Worm (Caenorhabditis elegans) whole organism, L4 larva: ENCODE measurements around the gene F22E5.12.
"Not testable (repeated sequence)": the region's sequence is repeated elsewhere in the genome, so short reads cannot be mapped to it uniquely, and the experiment has no call there.

Source experiments
- F49E8.2 ChIP-seq: sonication (generic microtip); optimal IDR thresholded peaks from 2 replicates; lab custom pipeline; 2016; ENCODE audit warnings: missing compliant biosample characterization, mild to moderate bottlenecking, missing genetic modification characterization, borderline replicate concordance
- R02D3.7 ChIP-seq: fragments of 150-350 bp; sonication (generic microtip); optimal IDR thresholded peaks from 3 replicates; lab custom pipeline; 2014; ENCODE audit warnings: missing biosample characterization, missing genetic modification characterization
- Y5F2A.4 ChIP-seq: fragments of 200-800 bp; sonication (Bioruptor generic); optimal IDR thresholded peaks from 2 replicates; lab custom pipeline; 2018; ENCODE audit warnings: mild to moderate bottlenecking, missing genetic modification characterization, missing compliant biosample characterization
- aha-1 ChIP-seq: fragments of 150-350 bp; peaks from one replicate; lab custom pipeline; 2014; ENCODE audit warnings: missing biosample characterization, missing genetic modification characterization
- aly-2 ChIP-seq: sonication (generic microtip); optimal IDR thresholded peaks from 2 replicates; lab custom pipeline; 2018; ENCODE audit warnings: missing biosample characterization, missing genetic modification characterization
- ceh-28 ChIP-seq: fragments of 150-350 bp; optimal IDR thresholded peaks from 2 replicates; lab custom pipeline; 2014; ENCODE audit warnings: missing biosample characterization, missing genetic modification reagents, missing genetic modification characterization
- ceh-32 ChIP-seq: sonication (generic microtip); optimal IDR thresholded peaks from 2 replicates; lab custom pipeline; 2016; ENCODE audit warnings: mild to moderate bottlenecking, missing genetic modification characterization, missing compliant biosample characterization; ENCODE audit not compliant: poor library complexity
- ceh-62 ChIP-seq: sonication (generic microtip); optimal IDR thresholded peaks from 2 replicates; lab custom pipeline; 2017; ENCODE audit warnings: missing biosample characterization, missing genetic modification characterization
- ceh-82 ChIP-seq: sonication (generic microtip); optimal IDR thresholded peaks from 2 replicates; lab custom pipeline; 2017; ENCODE audit warnings: missing biosample characterization, missing genetic modification characterization
- ces-1 ChIP-seq: fragments of 150-350 bp; sonication (generic microtip); optimal IDR thresholded peaks from 4 replicates; lab custom pipeline; 2014; ENCODE audit warnings: missing biosample characterization, missing genetic modification reagents, missing genetic modification characterization
- daf-16 ChIP-seq, 3 experiments: sonication (generic microtip); optimal IDR thresholded peaks; 2 replicates each; lab custom pipeline; 2016 to 2017; ENCODE audit warnings: missing genetic modification characterization in 3 of 3, missing genetic modification reagents in 3 of 3, mild to moderate bottlenecking in 2 of 3, missing compliant biosample characterization in 2 of 3, missing biosample characterization in 1 of 3, moderate library complexity in 1 of 3
- daf-8 ChIP-seq: fragments of 200-800 bp; sonication (Bioruptor generic); IDR thresholded peaks from 2 replicates; pipeline ENCODE4 v1.3.6; 2022; ENCODE audit warnings: missing genetic modification characterization, missing compliant biosample characterization
- dmd-9 ChIP-seq: fragments of 200-800 bp; sonication (Bioruptor generic); IDR thresholded peaks from 2 replicates; pipeline ENCODE4 v1.3.6; 2022; ENCODE audit warnings: missing genetic modification reagents, missing genetic modification characterization, missing compliant biosample characterization
- fkh-10 ChIP-seq: fragments of 150-350 bp; optimal IDR thresholded peaks from 2 replicates; lab custom pipeline; 2014; ENCODE audit warnings: missing biosample characterization, missing genetic modification reagents, missing genetic modification characterization
- gei-8 ChIP-seq: fragments of 200-800 bp; sonication (Bioruptor generic); optimal IDR thresholded peaks from 2 replicates; lab custom pipeline; 2018; ENCODE audit warnings: mild to moderate bottlenecking, missing genetic modification characterization, missing compliant biosample characterization
- lir-3 ChIP-seq: sonication (generic microtip); optimal IDR thresholded peaks from 2 replicates; lab custom pipeline; 2016; ENCODE audit warnings: mild to moderate bottlenecking, missing genetic modification characterization, missing compliant biosample characterization
- madf-5 ChIP-seq, 2 experiments: fragments of 200-800 bp; sonication (Bioruptor generic); IDR thresholded peaks; 2 replicates each; pipeline ENCODE4 v1.3.6; 2022; ENCODE audit warnings: missing compliant biosample characterization in 2 of 2, missing genetic modification characterization in 2 of 2
- mxl-2 ChIP-seq: fragments of 200-800 bp; sonication (Bioruptor generic); conservative IDR thresholded peaks from 2 replicates; pipeline ENCODE4 v1.3.6; 2022; ENCODE audit warnings: missing genetic modification reagents, missing genetic modification characterization, missing compliant biosample characterization
- mxl-3 ChIP-seq: fragments of 200-800 bp; sonication (Bioruptor generic); optimal IDR thresholded peaks from 2 replicates; lab custom pipeline; 2018; ENCODE audit warnings: mild to moderate bottlenecking, missing genetic modification characterization, missing compliant biosample characterization
- nhr-10 ChIP-seq: fragments of 150-350 bp; optimal IDR thresholded peaks from 2 replicates; lab custom pipeline; 2014; ENCODE audit warnings: missing biosample characterization, missing genetic modification characterization
- nhr-102 ChIP-seq: sonication (generic microtip); optimal IDR thresholded peaks from 2 replicates; lab custom pipeline; 2016; ENCODE audit warnings: mild to moderate bottlenecking, missing genetic modification characterization, moderate library complexity, missing compliant biosample characterization
- nhr-41 ChIP-seq: fragments of 200-800 bp; sonication (Bioruptor generic); IDR thresholded peaks from 2 replicates; pipeline ENCODE4 v1.3.6; 2022; ENCODE audit warnings: missing genetic modification reagents, missing genetic modification characterization, missing compliant biosample characterization
- pha-4 ChIP-seq, 2 experiments: fragments of 150-350 bp in 1 of 2; fragments of 200-800 bp in 1 of 2; sonication (Bioruptor generic) in 1 of 2; IDR thresholded peaks in 1 of 2; optimal IDR thresholded peaks in 1 of 2; 2 replicates each; pipeline versions ENCODE4 v1.3.6 to Lab custom; 2014 to 2022; ENCODE audit warnings: missing genetic modification characterization in 2 of 2, missing genetic modification reagents in 2 of 2, missing biosample characterization in 1 of 2, missing compliant biosample characterization in 1 of 2
- pqm-1 ChIP-seq: sonication (generic microtip); optimal IDR thresholded peaks from 2 replicates; lab custom pipeline; 2017; ENCODE audit warnings: missing biosample characterization, missing genetic modification characterization
- sdz-12 ChIP-seq: fragments of 200-800 bp; sonication (Bioruptor generic); optimal IDR thresholded peaks from 2 replicates; lab custom pipeline; 2018; ENCODE audit warnings: mild to moderate bottlenecking, missing genetic modification characterization, missing compliant biosample characterization

Gene F22E5.12

DNA sequence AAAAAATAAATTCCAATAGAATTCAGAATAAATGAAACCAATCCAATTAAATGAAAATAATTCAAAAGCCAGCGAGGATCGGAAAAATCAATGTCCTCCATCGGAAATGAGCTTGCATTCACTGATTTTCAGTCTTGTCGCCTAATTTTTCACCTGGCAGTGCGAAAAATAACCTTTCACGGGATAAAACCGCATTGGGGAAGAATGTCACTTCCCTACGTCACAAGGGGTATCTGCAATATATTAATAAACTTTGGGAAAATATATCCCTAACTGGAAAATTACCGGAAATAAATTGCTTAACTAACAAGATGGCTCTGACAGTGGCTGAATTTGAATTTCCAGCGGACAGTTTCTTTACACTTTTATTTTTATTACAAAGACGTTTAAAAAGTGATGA, 41.3 kb downstream of the F22E5.12 start, which contains the start of gene sri-77:
sri-77 (minus strand) TSS at position 101 of the 400 bp plus-strand sequence.
- TF ChIP-seq nhr-10 (no peak), Y5F2A.4 (GFP tag; lab: Kevin White, UChicago) (no peak), R02D3.7 (tag; lab: Kevin White, UChicago) (no peak), fkh-10 (no peak), pha-4 (GFP tag; IDR thresholded peaks at IDR 0.05; lab: Robert Waterston, UW) (no peak), pha-4 (tag; optimal IDR thresholded peaks at IDR 0.05; lab: Kevin White, UChicago) (no peak), gei-8 (GFP tag; lab: Kevin White, UChicago) (no peak), nhr-41 (GFP tag; lab: Robert Waterston, UW) (no peak), aly-2 (tag; lab: Kevin White, UChicago) (no peak), madf-5 (GFP tag; IDR thresholded peaks at IDR 0.05; lab: Robert Waterston, UW) (no peak), ceh-62 (tag; lab: Kevin White, UChicago) (no peak), lir-3 (no peak), ces-1 (no peak), pqm-1 (tag; lab: Kevin White, UChicago) (no peak), mxl-3 (no peak), sdz-12 (no peak), nhr-102 (no peak), mxl-2 (no peak), ceh-82 (no peak)
- TF ChIP-seq, all 104 proteins: peak for 0

DNA sequence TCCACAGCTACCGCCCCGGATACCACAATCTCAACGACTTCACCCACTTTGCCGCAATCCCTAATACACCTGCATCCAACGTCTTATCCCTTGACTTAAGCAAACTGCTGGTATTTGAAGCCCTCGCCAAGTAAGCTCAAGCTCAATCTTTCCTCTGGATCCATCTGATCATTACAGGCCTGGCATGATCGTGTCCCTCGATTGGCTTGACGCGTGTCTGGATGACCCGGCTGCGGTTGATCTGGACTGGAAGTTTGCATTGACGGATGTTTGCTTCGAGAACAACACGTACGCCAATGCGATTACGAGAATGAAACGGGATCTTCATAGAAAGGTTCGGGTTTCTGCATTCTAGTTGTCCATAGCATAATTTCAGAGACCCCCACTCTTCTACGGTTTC, 45.7 kb downstream of the F22E5.12 start:
- no peak for TF ChIP-seq daf-8 (GFP tag; lab: Robert Waterston, UW)
- TF ChIP-seq R02D3.7 (tag; lab: Kevin White, UChicago): no peak
- no peak for TF ChIP-seq ceh-32 (tag; lab: Kevin White, UChicago)
- peak; percentile 91 for TF ChIP-seq aha-1 (tag; lab: Kevin White, UChicago)
- TF ChIP-seq dmd-9 (GFP tag; lab: Robert Waterston, UW): no peak
- TF ChIP-seq gei-8 (GFP tag; lab: Kevin White, UChicago): no peak
- no peak for TF ChIP-seq ceh-28 (tag; lab: Kevin White, UChicago)

- not testable (repeated sequence) for TF ChIP-seq daf-16 (GFP tag; optimal IDR thresholded peaks at IDR 0.05; lab: Kevin White, UChicago); daf-16 (tag; optimal IDR thresholded peaks at IDR 0.05; lab: Kevin White, UChicago); F49E8.2 (tag; lab: Kevin White, UChicago); sdz-12
- TF ChIP-seq, all 104 proteins: peak for 0; not testable (repeated sequence) for 104
These were observed 46.5 kb downstream of the F22E5.12 start, which contains the start of gene F33H12.1 for ce11 chrII:2600176-2600575. TSS of gene F33H12.1 (plus strand) at chrII:2600476.
